Worm (Caenorhabditis elegans) whole organism, L4/young adult: ENCODE measurements around the gene C25G6.1.

Experiments
- W03F9.2 ChIP-seq: fragments of 150-350 bp; optimal IDR thresholded peaks from 2 replicates; lab custom pipeline; 2014; ENCODE audit warnings: missing biosample characterization, missing genetic modification characterization
- dao-5 ChIP-seq: sonication (generic microtip); optimal IDR thresholded peaks from 2 replicates; lab custom pipeline; 2016; ENCODE audit warnings: missing genotype, missing genetic modification characterization, moderate library complexity, missing compliant biosample characterization
- him-1 ChIP-seq: sonication (generic microtip); optimal IDR thresholded peaks from 2 replicates; lab custom pipeline; 2016; ENCODE audit warnings: missing genotype, missing genetic modification reagents, missing genetic modification characterization, missing compliant biosample characterization

C25G6.1 gene

DNA sequence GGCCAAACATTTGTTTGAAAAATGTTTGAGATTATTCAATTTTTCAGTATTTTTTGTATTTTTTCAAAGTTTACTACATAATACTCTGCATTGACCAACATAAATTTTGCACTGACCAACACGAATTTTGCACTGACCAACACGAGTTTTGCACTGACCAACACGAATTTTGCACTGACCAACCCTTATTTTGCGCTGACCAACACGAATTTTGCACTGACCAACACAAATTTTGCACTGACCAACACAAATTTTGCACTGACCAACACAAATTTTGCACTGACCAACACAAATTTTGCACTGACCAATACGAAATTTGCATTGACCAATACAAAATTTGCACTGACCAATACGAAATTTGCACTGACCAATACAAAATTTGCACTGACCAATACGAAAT, 22.2 kb downstream of the C25G6.1 start:
- TF ChIP-seq dao-5 (tag; lab: Kevin White, UChicago) (no peak), him-1 (tag; lab: Kevin White, UChicago) (no peak)

ce11 chrX:1293471-1293870, 22.8 kb downstream of the C25G6.1 start:
- TF ChIP-seq him-1 (tag; lab: Kevin White, UChicago) = no peak
- TF ChIP-seq W03F9.2 (tag; lab: Kevin White, UChicago) = no peak
- no peak for TF ChIP-seq dao-5 (tag; lab: Kevin White, UChicago)

ce11 chrX:1294607-1295303, 24.1 kb downstream of the C25G6.1 start, which contains the start of gene dop-4:
Gene dop-4, plus strand, starts transcription at chrX:1295253.
- TF ChIP-seq W03F9.2 (tag; lab: Kevin White, UChicago) (no peak), him-1 (tag; lab: Kevin White, UChicago) (no peak), dao-5 (tag; lab: Kevin White, UChicago) (no peak)

DNA sequence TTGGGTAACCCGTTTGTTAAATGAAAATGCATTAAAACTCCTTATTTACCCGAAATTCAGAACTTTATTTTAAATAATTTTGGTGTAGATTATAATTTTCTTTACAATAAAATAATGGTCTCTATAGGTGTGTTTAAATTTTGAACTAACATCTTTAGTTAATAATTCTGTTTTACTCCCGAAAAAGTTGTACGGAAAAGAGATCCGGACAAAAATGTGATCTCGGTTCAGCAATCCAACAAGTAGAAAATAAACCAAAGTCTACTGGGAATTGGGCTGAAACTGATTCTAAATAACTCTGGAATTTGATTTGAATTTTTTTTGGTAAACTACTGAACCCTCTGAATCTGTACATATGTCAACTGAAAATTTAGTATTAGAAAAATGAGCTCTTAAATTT, 25.0 kb downstream of the C25G6.1 start:
- TF ChIP-seq him-1 (tag; lab: Kevin White, UChicago) (no peak), W03F9.2 (tag; lab: Kevin White, UChicago) (no peak), dao-5 (tag; lab: Kevin White, UChicago) (no peak)

ce11 chrX:1299849-1300248, 29.2 kb downstream of the C25G6.1 start, which contains the start of gene inso-1:
Gene inso-1, plus strand, starts transcription at chrX:1300149.
- TF ChIP-seq dao-5 (tag; lab: Kevin White, UChicago) (no peak), him-1 (tag; lab: Kevin White, UChicago) (no peak), W03F9.2 (tag; lab: Kevin White, UChicago) (no peak)

ce11 chrX:1302267-1302666, 31.6 kb downstream of the C25G6.1 start:
- peak; percentile 52 for TF ChIP-seq him-1 (tag; lab: Kevin White, UChicago)
- TF ChIP-seq dao-5 (tag; lab: Kevin White, UChicago) = no peak
- TF ChIP-seq W03F9.2 (tag; lab: Kevin White, UChicago) = peak; percentile 48

ce11 chrX:1309446-1309845, 38.7 kb downstream of the C25G6.1 start:
- TF ChIP-seq W03F9.2 (tag; lab: Kevin White, UChicago) (no peak), him-1 (tag; lab: Kevin White, UChicago) (no peak), dao-5 (tag; lab: Kevin White, UChicago) (no peak)

- no peak for TF ChIP-seq dao-5 (tag; lab: Kevin White, UChicago)
- TF ChIP-seq him-1 (tag; lab: Kevin White, UChicago) = no peak
- TF ChIP-seq W03F9.2 (tag; lab: Kevin White, UChicago) = no peak
These were observed 40.4 kb downstream of the C25G6.1 start, which contains the start of gene H42K12.3 for ce11 chrX:1311084-1311483. Gene H42K12.3, plus strand, starts transcription at chrX:1311391.

DNA sequence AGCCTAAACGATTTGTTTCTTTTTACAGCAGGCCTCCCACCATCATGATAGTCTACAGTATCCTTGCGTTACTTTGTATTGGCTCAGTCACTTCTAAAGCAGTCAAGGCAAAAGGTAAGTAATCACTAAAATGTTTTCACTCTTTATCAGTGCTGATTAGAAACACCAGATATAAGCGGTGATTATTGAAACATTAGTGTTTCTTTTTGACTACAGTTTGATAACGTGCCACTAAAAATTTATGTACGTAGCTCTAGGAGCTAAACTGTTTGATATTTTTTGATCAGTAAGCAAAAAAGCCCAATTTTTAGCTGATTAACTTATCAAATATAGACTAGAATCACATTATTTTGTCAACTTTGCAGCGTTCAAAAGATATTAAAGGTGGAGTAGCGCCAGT, 40.9 kb downstream of the C25G6.1 start:
- TF ChIP-seq W03F9.2 (tag; lab: Kevin White, UChicago) (no peak), dao-5 (tag; lab: Kevin White, UChicago) (no peak), him-1 (tag; lab: Kevin White, UChicago) (no peak)

- TF ChIP-seq dao-5 (tag; lab: Kevin White, UChicago) (no peak), W03F9.2 (tag; lab: Kevin White, UChicago) (no peak), him-1 (tag; lab: Kevin White, UChicago) (no peak)
These were observed 49.0 kb downstream of the C25G6.1 start for ce11 chrX:1319708-1320107.

- TF ChIP-seq dao-5 (tag; lab: Kevin White, UChicago) = no peak
- TF ChIP-seq him-1 (tag; lab: Kevin White, UChicago) = no peak
These were observed 50.3 kb downstream of the C25G6.1 start, which contains the start of gene pdk-1 for ce11 chrX:1321044-1321443. Gene pdk-1, plus strand, starts transcription at chrX:1321344.
